Fruit fly (Drosophila melanogaster) whole organism, embryonic: ENCODE results near the gene salr.

Experiments
- CG10959 ChIP-seq: fragments of 200-800 bp; sonication (Bioruptor generic); IDR thresholded peaks from 2 replicates; pipeline ENCODE4 v1.3.6; 2022; ENCODE audit warnings: missing biosample characterization, missing genetic modification characterization
- CG11456 ChIP-seq: fragments of 200-800 bp; sonication (Bioruptor generic); IDR thresholded peaks from 3 replicates; pipeline ENCODE4 v1.3.6; 2022; ENCODE audit warnings: missing biosample characterization, missing genetic modification characterization
- CG12071 ChIP-seq: fragments of 200-800 bp; sonication (Bioruptor generic); optimal IDR thresholded peaks from 3 replicates; lab custom pipeline; 2018; ENCODE audit warnings: missing biosample characterization, mild to moderate bottlenecking, missing genetic modification characterization
- CG12942 ChIP-seq: fragments of 200-800 bp; sonication (Bioruptor generic); optimal IDR thresholded peaks from 3 replicates; lab custom pipeline; 2016; ENCODE audit warnings: missing biosample characterization, missing genetic modification characterization
- CG13296 ChIP-seq: fragments of 200-800 bp; sonication (Bioruptor generic); optimal IDR thresholded peaks from 3 replicates; lab custom pipeline; 2018; ENCODE audit warnings: missing biosample characterization, mild to moderate bottlenecking, missing genetic modification characterization
- CG15514 ChIP-seq: fragments of 200-800 bp; sonication (Bioruptor generic); optimal IDR thresholded peaks from 3 replicates; lab custom pipeline; 2017; ENCODE audit warnings: missing biosample characterization, missing genetic modification characterization, mild to moderate bottlenecking, moderate library complexity, missing genetic modification reagents
- CG15601 ChIP-seq: fragments of 200-800 bp; sonication (Bioruptor generic); optimal IDR thresholded peaks from 3 replicates; lab custom pipeline; 2019; ENCODE audit warnings: missing biosample characterization, mild to moderate bottlenecking, missing genetic modification characterization, moderate library complexity
- CG18764 ChIP-seq: fragments of 200-800 bp; sonication (Bioruptor generic); optimal IDR thresholded peaks from 3 replicates; lab custom pipeline; 2016; ENCODE audit warnings: missing biosample characterization, missing genetic modification characterization
- CG2678 ChIP-seq: fragments of 200-800 bp; sonication (Bioruptor generic); optimal IDR thresholded peaks from 3 replicates; lab custom pipeline; 2019; ENCODE audit warnings: missing biosample characterization, mild to moderate bottlenecking, missing genetic modification characterization, moderate library complexity
- CG31388 ChIP-seq: fragments of 200-800 bp; sonication (Bioruptor generic); optimal IDR thresholded peaks from 2 replicates; lab custom pipeline; 2016; ENCODE audit warnings: missing biosample characterization, missing genetic modification characterization
- CG3407 ChIP-seq: fragments of 200-800 bp; sonication (Bioruptor generic); optimal IDR thresholded peaks from 2 replicates; lab custom pipeline; 2018; ENCODE audit warnings: missing biosample characterization, mild to moderate bottlenecking, missing genetic modification characterization
- CG34422 ChIP-seq: fragments of 200-800 bp; sonication (Bioruptor generic); IDR thresholded peaks from 3 replicates; pipeline ENCODE4 v1.3.6; 2022; ENCODE audit warnings: missing biosample characterization, missing genetic modification characterization
- CG3726 ChIP-seq: fragments of 200-800 bp; sonication (Bioruptor generic); IDR thresholded peaks from 3 replicates; pipeline ENCODE4, ENCODE4 v1.3.6; 2022; ENCODE audit warnings: missing biosample characterization, missing genetic modification characterization
- CG3838 ChIP-seq: fragments of 200-800 bp; sonication (Bioruptor generic); optimal IDR thresholded peaks from 3 replicates; lab custom pipeline; 2016; ENCODE audit warnings: missing biosample characterization, missing genetic modification characterization
- CG4360 ChIP-seq: fragments of 200-800 bp; sonication (Bioruptor generic); IDR thresholded peaks from 2 replicates; pipeline ENCODE4 v1.3.6; 2022; ENCODE audit warnings: missing biosample characterization, missing genetic modification characterization
- CG6175 ChIP-seq: fragments of 200-800 bp; sonication (Bioruptor generic); IDR thresholded peaks from 3 replicates; pipeline ENCODE4 v1.3.6; 2022; ENCODE audit warnings: missing biosample characterization, missing genetic modification characterization
- CG6272 ChIP-seq: fragments of 200-800 bp; sonication (Bioruptor generic); IDR thresholded peaks from 2 replicates; pipeline ENCODE4 v1.3.6; 2022; ENCODE audit warnings: missing biosample characterization, missing genetic modification characterization
- CG7556 ChIP-seq: fragments of 200-800 bp; sonication (Bioruptor generic); optimal IDR thresholded peaks from 2 replicates; lab custom pipeline; 2017; ENCODE audit warnings: missing biosample characterization, mild to moderate bottlenecking, missing genetic modification characterization
- CG7745 ChIP-seq: fragments of 200-800 bp; sonication (Bioruptor generic); optimal IDR thresholded peaks from 2 replicates; lab custom pipeline; 2018; ENCODE audit warnings: missing biosample characterization, mild to moderate bottlenecking, missing genetic modification characterization, moderate library complexity
- CG8290 ChIP-seq, 3 experiments: fragments of 200-800 bp; sonication (Bioruptor generic); optimal IDR thresholded peaks; 2 replicates each; lab custom pipeline; 2016 to 2019; ENCODE audit warnings: missing biosample characterization in 3 of 3, missing genetic modification characterization in 3 of 3, mild to moderate bottlenecking in 2 of 3, moderate library complexity in 1 of 3
- CG8388 ChIP-seq: fragments of 200-800 bp; sonication (Bioruptor generic); optimal IDR thresholded peaks from 2 replicates; lab custom pipeline; 2019; ENCODE audit warnings: missing biosample characterization, mild to moderate bottlenecking, missing genetic modification characterization, moderate library complexity
- Deaf1 ChIP-seq: fragments of 200-800 bp; optimal IDR thresholded peaks from 3 replicates; lab custom pipeline; 2019; ENCODE audit warnings: missing biosample characterization, mild to moderate bottlenecking, missing genetic modification characterization, moderate library complexity
- Dip2 ChIP-seq: fragments of 200-800 bp; sonication (Bioruptor generic); IDR thresholded peaks from 2 replicates; pipeline ENCODE4 v1.3.6; 2022; ENCODE audit warnings: missing biosample characterization, missing genetic modification characterization
- Fer2 ChIP-seq: fragments of 200-800 bp; sonication (Bioruptor generic); optimal IDR thresholded peaks from 2 replicates; lab custom pipeline; 2018; ENCODE audit warnings: missing biosample characterization, mild to moderate bottlenecking, missing genetic modification characterization, moderate library complexity
- HHEX ChIP-seq: fragments of 200-800 bp; sonication (Bioruptor generic); optimal IDR thresholded peaks from 3 replicates; lab custom pipeline; 2017; ENCODE audit warnings: missing biosample characterization, mild to moderate bottlenecking, missing genetic modification characterization, missing genetic modification reagents
- Hand ChIP-seq: fragments of 200-800 bp; sonication (Bioruptor generic); optimal IDR thresholded peaks from 2 replicates; lab custom pipeline; 2017; ENCODE audit warnings: mild to moderate bottlenecking, missing biosample characterization, missing genetic modification reagents, missing genetic modification characterization
- Hr3 ChIP-seq: fragments of 200-800 bp; sonication (Bioruptor generic); optimal IDR thresholded peaks from 3 replicates; lab custom pipeline; 2016; ENCODE audit warnings: missing biosample characterization, missing genetic modification characterization
- Hr51 ChIP-seq, 2 experiments: fragments of 200-800 bp; sonication (Bioruptor generic); optimal IDR thresholded peaks; 2 replicates in 1 of 2; 3 replicates in 1 of 2; lab custom pipeline; 2016 to 2018; ENCODE audit warnings: missing biosample characterization in 2 of 2, missing genetic modification characterization in 2 of 2, mild to moderate bottlenecking in 1 of 2, moderate library complexity in 1 of 2
- NFAT ChIP-seq: fragments of 200-800 bp; sonication (Bioruptor generic); IDR thresholded peaks from 2 replicates; pipeline ENCODE4 v1.3.6; 2022; ENCODE audit warnings: missing biosample characterization, missing genetic modification characterization
- Nf-YB ChIP-seq: fragments of 200-800 bp; sonication (Bioruptor generic); optimal IDR thresholded peaks from 3 replicates; lab custom pipeline; 2019; ENCODE audit warnings: missing biosample characterization, mild to moderate bottlenecking, missing genetic modification characterization, moderate library complexity
- Sry-δ ChIP-seq: fragments of 200-800 bp; sonication (Bioruptor generic); optimal IDR thresholded peaks from 2 replicates; lab custom pipeline; 2016; ENCODE audit warnings: missing biosample characterization, missing genetic modification characterization
- YL-1 ChIP-seq: fragments of 200-800 bp; sonication (Bioruptor generic); optimal IDR thresholded peaks from 3 replicates; lab custom pipeline; 2017; ENCODE audit warnings: missing biosample characterization, mild to moderate bottlenecking, missing genetic modification characterization
- abd-A ChIP-seq: fragments of 200-800 bp; sonication (Bioruptor generic); optimal IDR thresholded peaks from 3 replicates; lab custom pipeline; 2019; ENCODE audit warnings: missing biosample characterization, mild to moderate bottlenecking, missing genetic modification characterization, moderate library complexity
- ap ChIP-seq: fragments of 200-800 bp; sonication (Bioruptor generic); IDR thresholded peaks from 2 replicates; pipeline ENCODE4 v1.3.6; 2022; ENCODE audit warnings: missing biosample characterization, missing genetic modification characterization
- bbx ChIP-seq: fragments of 200-800 bp; sonication (Bioruptor generic); IDR thresholded peaks from 2 replicates; pipeline ENCODE4 v1.3.6; 2022; ENCODE audit warnings: missing biosample characterization, missing genetic modification characterization; ENCODE audit not compliant: partially characterized antibody
- crc ChIP-seq: fragments of 200-800 bp; sonication (Bioruptor generic); optimal IDR thresholded peaks from 2 replicates; lab custom pipeline; 2016; ENCODE audit warnings: missing biosample characterization, missing genetic modification characterization
- croc ChIP-seq: fragments of 200-800 bp; sonication (Bioruptor generic); conservative IDR thresholded peaks from 3 replicates; pipeline ENCODE4 v1.3.6; 2022; ENCODE audit warnings: missing biosample characterization, missing genetic modification characterization
- crp ChIP-seq, 2 experiments: fragments of 200-800 bp; sonication (Bioruptor generic); optimal IDR thresholded peaks; 2 replicates in 1 of 2; 3 replicates in 1 of 2; lab custom pipeline; 2017; ENCODE audit warnings: missing biosample characterization in 2 of 2, missing genetic modification characterization in 2 of 2, mild to moderate bottlenecking in 1 of 2, moderate library complexity in 1 of 2
- danr ChIP-seq: fragments of 200-800 bp; sonication (Bioruptor generic); IDR thresholded peaks from 2 replicates; pipeline ENCODE4 v1.3.6; 2022; ENCODE audit warnings: missing biosample characterization, missing genetic modification characterization
- dmrt99B ChIP-seq: fragments of 200-800 bp; sonication (Bioruptor generic); optimal IDR thresholded peaks from 2 replicates; lab custom pipeline; 2018; ENCODE audit warnings: missing biosample characterization, mild to moderate bottlenecking, missing genetic modification characterization, moderate library complexity
- esg ChIP-seq: fragments of 200-800 bp; sonication (Bioruptor generic); conservative IDR thresholded peaks from 2 replicates; pipeline ENCODE4 v1.3.6; 2022; ENCODE audit warnings: missing biosample characterization, missing genetic modification characterization
- fd3F ChIP-seq: fragments of 200-800 bp; sonication (Bioruptor generic); optimal IDR thresholded peaks from 2 replicates; lab custom pipeline; 2018; ENCODE audit warnings: missing biosample characterization, mild to moderate bottlenecking, missing genetic modification characterization, moderate library complexity
- fru ChIP-seq: fragments of >200 bp; optimal IDR thresholded peaks from 2 replicates; lab custom pipeline; 2017
- gfzf ChIP-seq: fragments of 200-800 bp; sonication (Bioruptor generic); optimal IDR thresholded peaks from 2 replicates; lab custom pipeline; 2016; ENCODE audit warnings: missing biosample characterization, mild to moderate bottlenecking, missing genetic modification characterization, moderate library complexity
- gro ChIP-seq: fragments of 200-800 bp; sonication (Bioruptor generic); optimal IDR thresholded peaks from 2 replicates; lab custom pipeline; 2016; ENCODE audit warnings: missing biosample characterization, missing genetic modification characterization
- ham ChIP-seq: fragments of 200-800 bp; sonication (Bioruptor generic); IDR thresholded peaks from 2 replicates; pipeline ENCODE4 v1.3.6; 2022; ENCODE audit warnings: missing biosample characterization, missing genetic modification characterization
- jigr1 ChIP-seq: fragments of 200-800 bp; sonication (Bioruptor generic); IDR thresholded peaks from 3 replicates; pipeline ENCODE4 v1.3.6; 2022; ENCODE audit warnings: missing biosample characterization, missing genetic modification characterization
- lola ChIP-seq, 3 experiments: fragments of >200 bp in 2 of 3; fragments of 200-800 bp in 1 of 3; sonication (Bioruptor generic) in 1 of 3; optimal IDR thresholded peaks; 2 replicates each; lab custom pipeline; 2017 to 2019; ENCODE audit warnings: missing biosample characterization in 3 of 3, missing genetic modification characterization in 3 of 3, mild to moderate bottlenecking in 1 of 3, moderate library complexity in 1 of 3
- odd ChIP-seq: fragments of 200-800 bp; sonication (Bioruptor generic); optimal IDR thresholded peaks from 2 replicates; lab custom pipeline; 2017; ENCODE audit warnings: missing biosample characterization, mild to moderate bottlenecking, missing genetic modification characterization
- pho ChIP-seq: fragments of 200-800 bp; sonication (Bioruptor generic); optimal IDR thresholded peaks from 2 replicates; lab custom pipeline; 2016; ENCODE audit warnings: missing biosample characterization, missing genetic modification characterization
- tgo ChIP-seq: fragments of 200-800 bp; sonication (Bioruptor generic); IDR thresholded peaks from 3 replicates; pipeline ENCODE4 v1.3.6; 2022; ENCODE audit warnings: missing biosample characterization, missing genetic modification characterization

Gene salr

DNA sequence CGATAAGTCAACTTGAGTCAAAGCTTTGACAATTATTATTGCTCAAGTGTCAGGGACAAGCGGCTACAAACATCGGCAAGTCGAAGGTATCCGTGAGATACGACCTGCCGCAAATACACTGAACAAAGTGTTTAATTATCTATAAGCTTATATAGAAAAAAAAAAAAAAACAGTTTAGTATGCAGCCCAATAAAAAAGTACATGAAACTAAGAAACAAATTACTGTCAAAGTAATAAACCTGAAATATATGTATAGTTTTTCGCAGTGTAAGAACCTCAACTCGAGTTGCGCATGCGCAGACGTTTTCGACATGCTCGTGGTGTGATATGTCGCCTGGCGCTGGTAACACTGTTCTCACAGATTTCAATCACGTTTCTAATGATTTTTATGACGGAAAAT lies 58.8 kb downstream of the salr start (continued):
- TF ChIP-seq jigr1 (GFP tag; lab: Robert Waterston, UW) (no peak), CG3838 (GFP tag; lab: Kevin White, UChicago) (peak; percentile 26), crc (GFP tag; lab: Kevin White, UChicago) (no peak), Dip2 (GFP tag; lab: Robert Waterston, UW) (no peak), lola (GFP tag; optimal IDR thresholded peaks at IDR 0.05; lab: Kevin White, UChicago) (peak in 1 of 3 experiments; percentile 82), CG8290 (GFP tag; optimal IDR thresholded peaks at IDR 0.05; lab: Kevin White, UChicago) (peak; percentile 0), CG8290 (tag; optimal IDR thresholded peaks at IDR 0.05; lab: Kevin White, UChicago) (no peak), CG18764 (no peak), Nf-YB (no peak), odd (GFP tag; lab: Kevin White, UChicago) (no peak), fru (lab: Kevin White, UChicago) (no peak), CG15514 (GFP tag; lab: Kevin White, UChicago) (no peak), CG7556 (peak; percentile 49), CG3726 (GFP tag; lab: Robert Waterston, UW) (no peak), crp (GFP tag; optimal IDR thresholded peaks at IDR 0.05; lab: Kevin White, UChicago) (no peak), CG6272 (GFP tag; lab: Robert Waterston, UW) (no peak), gfzf (GFP tag; lab: Kevin White, UChicago) (no peak), CG8388 (GFP tag; lab: Kevin White, UChicago) (peak; percentile 71), croc (GFP tag; lab: Robert Waterston, UW) (no peak), abd-A (tag; lab: Kevin White, UChicago) (no peak), gro (GFP tag; lab: Kevin White, UChicago) (no peak), CG7745 (tag; lab: Kevin White, UChicago) (no peak), CG13296 (GFP tag; lab: Kevin White, UChicago) (no peak), CG2678 (tag; lab: Kevin White, UChicago) (no peak), dmrt99B (tag; lab: Kevin White, UChicago) (no peak), tgo (no peak; the same call in 2 of the 3 replicates), esg (GFP tag; lab: Robert Waterston, UW) (no peak), CG11456 (no peak), CG6175 (no peak), CG15601 (tag; lab: Kevin White, UChicago) (peak; percentile 39), bbx (GFP tag; lab: Robert Waterston, UW) (no peak), Fer2 (no peak), HHEX (no peak), danr (GFP tag; lab: Robert Waterston, UW) (no peak), Hr3 (peak; percentile 47), CG3407 (GFP tag; lab: Kevin White, UChicago) (peak; percentile 32), ham (GFP tag; lab: Robert Waterston, UW) (no peak), CG12071 (GFP tag; lab: Kevin White, UChicago) (no peak), Sry-δ (GFP tag; lab: Kevin White, UChicago) (no peak), CG10959 (GFP tag; lab: Robert Waterston, UW) (no peak), CG12942 (GFP tag; lab: Kevin White, UChicago) (peak; percentile 10), NFAT (no peak), ap (GFP tag; lab: Robert Waterston, UW) (no peak), CG34422 (GFP tag; lab: Robert Waterston, UW) (no peak), Deaf1 (tag; lab: Kevin White, UChicago) (no peak), YL-1 (GFP tag; lab: Kevin White, UChicago) (no peak), fd3F (GFP tag; lab: Kevin White, UChicago) (no peak), CG4360 (no peak), Hr51 (GFP tag; optimal IDR thresholded peaks at IDR 0.05; lab: Kevin White, UChicago) (peak in 1 of 2 experiments; percentile 3), CG31388 (no peak), pho (GFP tag; lab: Kevin White, UChicago) (no peak), Hand (no peak)
